Fruit fly (Drosophila melanogaster) whole organism, embryonic: ENCODE measurements around the gene CG34453.
A peak's percentile ranks its signal among the peaks of the same experiment; 100 is the strongest.

Source experiments
- BEAF-32 ChIP-seq: fragments of 200-800 bp; sonication (Bioruptor generic); optimal IDR thresholded peaks from 3 replicates; lab custom pipeline; 2017; ENCODE audit warnings: missing biosample characterization, missing genetic modification characterization, mild to moderate bottlenecking, moderate library complexity, missing genetic modification reagents
- CG10654 ChIP-seq: fragments of 200-800 bp; sonication (Bioruptor generic); optimal IDR thresholded peaks from 2 replicates; lab custom pipeline; 2016; ENCODE audit warnings: missing biosample characterization, missing genetic modification characterization
- CG11398 ChIP-seq: fragments of 200-800 bp; sonication (Bioruptor generic); optimal IDR thresholded peaks from 2 replicates; lab custom pipeline; 2016; ENCODE audit warnings: missing biosample characterization, missing genetic modification characterization
- CG11456 ChIP-seq: fragments of 200-800 bp; sonication (Bioruptor generic); IDR thresholded peaks from 3 replicates; pipeline ENCODE4 v1.3.6; 2022; ENCODE audit warnings: missing biosample characterization, missing genetic modification characterization
- CG13287 ChIP-seq: fragments of 200-800 bp; sonication (Bioruptor generic); IDR thresholded peaks from 2 replicates; pipeline ENCODE4 v1.3.6; 2022; ENCODE audit warnings: missing biosample characterization, missing genetic modification characterization; ENCODE audit not compliant: partially characterized antibody
- CG13775 ChIP-seq: fragments of 200-800 bp; sonication (Bioruptor generic); optimal IDR thresholded peaks from 3 replicates; lab custom pipeline; 2017; ENCODE audit warnings: missing biosample characterization, mild to moderate bottlenecking, missing genetic modification characterization
- CG15696 ChIP-seq: fragments of 200-800 bp; sonication (Bioruptor generic); optimal IDR thresholded peaks from 2 replicates; lab custom pipeline; 2019; ENCODE audit warnings: missing biosample characterization, mild to moderate bottlenecking, missing genetic modification characterization, moderate library complexity
- CG1647 ChIP-seq: fragments of 200-800 bp; sonication (Bioruptor generic); optimal IDR thresholded peaks from 3 replicates; lab custom pipeline; 2016; ENCODE audit warnings: missing biosample characterization, missing genetic modification characterization
- CG17328 ChIP-seq: fragments of 200-800 bp; sonication (Bioruptor generic); IDR thresholded peaks from 2 replicates; pipeline ENCODE4 v1.3.6; 2022; ENCODE audit warnings: missing biosample characterization, missing genetic modification characterization
- CG17385 ChIP-seq: fragments of 200-800 bp; sonication (Bioruptor generic); optimal IDR thresholded peaks from 3 replicates; lab custom pipeline; 2018; ENCODE audit warnings: missing biosample characterization, mild to moderate bottlenecking, missing genetic modification characterization
- CG18011 ChIP-seq: fragments of 200-800 bp; sonication (Bioruptor generic); optimal IDR thresholded peaks from 2 replicates; lab custom pipeline; 2017; ENCODE audit warnings: missing biosample characterization, missing genetic modification characterization, mild to moderate bottlenecking, moderate library complexity, missing genotype
- CG2129 ChIP-seq: fragments of 200-800 bp; sonication (Bioruptor generic); IDR thresholded peaks from 2 replicates; pipeline ENCODE4 v1.3.6; 2022; ENCODE audit warnings: missing biosample characterization, missing genetic modification characterization; ENCODE audit not compliant: partially characterized antibody
- CG2199 ChIP-seq: fragments of 200-800 bp; sonication (Bioruptor generic); IDR thresholded peaks from 3 replicates; pipeline ENCODE4 v1.3.6; 2022; ENCODE audit warnings: missing biosample characterization, missing genetic modification characterization
- CG3726 ChIP-seq: fragments of 200-800 bp; sonication (Bioruptor generic); IDR thresholded peaks from 3 replicates; pipeline ENCODE4, ENCODE4 v1.3.6; 2022; ENCODE audit warnings: missing biosample characterization, missing genetic modification characterization
- CG3995 ChIP-seq: fragments of 200-800 bp; sonication (Bioruptor generic); optimal IDR thresholded peaks from 3 replicates; lab custom pipeline; 2016; ENCODE audit warnings: missing biosample characterization, missing genetic modification characterization
- CG7786 ChIP-seq: fragments of 200-800 bp; sonication (Bioruptor generic); optimal IDR thresholded peaks from 2 replicates; lab custom pipeline; 2016; ENCODE audit warnings: missing biosample characterization, missing genetic modification characterization
- CG8388 ChIP-seq: fragments of 200-800 bp; sonication (Bioruptor generic); optimal IDR thresholded peaks from 2 replicates; lab custom pipeline; 2019; ENCODE audit warnings: missing biosample characterization, mild to moderate bottlenecking, missing genetic modification characterization, moderate library complexity
- CG8944 ChIP-seq: fragments of 200-800 bp; sonication (Bioruptor generic); optimal IDR thresholded peaks from 3 replicates; lab custom pipeline; 2016; ENCODE audit warnings: missing biosample characterization, missing genetic modification characterization
- Camta ChIP-seq: fragments of 200-800 bp; sonication (Bioruptor generic); optimal IDR thresholded peaks from 2 replicates; lab custom pipeline; 2016; ENCODE audit warnings: missing biosample characterization, missing genetic modification characterization
- Dip2 ChIP-seq: fragments of 200-800 bp; sonication (Bioruptor generic); IDR thresholded peaks from 2 replicates; pipeline ENCODE4 v1.3.6; 2022; ENCODE audit warnings: missing biosample characterization, missing genetic modification characterization
- Doc3 ChIP-seq: fragments of 200-800 bp; sonication (Bioruptor generic); IDR thresholded peaks from 3 replicates; pipeline ENCODE4 v1.3.6; 2022; ENCODE audit warnings: missing biosample characterization, missing genetic modification characterization; ENCODE audit not compliant: partially characterized antibody
- Dref ChIP-seq: fragments of 200-800 bp; sonication (Bioruptor generic); IDR thresholded peaks from 2 replicates; pipeline ENCODE4 v1.3.6; 2022; ENCODE audit warnings: missing biosample characterization, missing genetic modification characterization
- H15 ChIP-seq: fragments of 200-800 bp; sonication (Bioruptor generic); IDR thresholded peaks from 3 replicates; pipeline ENCODE4 v1.3.6; 2022; ENCODE audit warnings: missing biosample characterization, missing genetic modification characterization
- Hr39 ChIP-seq: fragments of >200 bp; optimal IDR thresholded peaks from 2 replicates; lab custom pipeline; 2017
- Med ChIP-seq: fragments of 200-800 bp; sonication (Bioruptor generic); peaks from one replicate; lab custom pipeline; 2016; ENCODE audit warnings: missing biosample characterization, missing genetic modification characterization, mild to moderate bottlenecking, inconsistent platforms, moderate library complexity
- Myb ChIP-seq: fragments of 200-800 bp; sonication (Bioruptor generic); optimal IDR thresholded peaks from 2 replicates; lab custom pipeline; 2016; ENCODE audit warnings: missing biosample characterization, missing genetic modification characterization
- PHDP ChIP-seq: fragments of 200-800 bp; sonication (Bioruptor generic); optimal IDR thresholded peaks from 3 replicates; lab custom pipeline; 2018; ENCODE audit warnings: missing biosample characterization, mild to moderate bottlenecking, missing genetic modification characterization, moderate library complexity
- Sin3A ChIP-seq: fragments of >200 bp; optimal IDR thresholded peaks from 2 replicates; lab custom pipeline; 2018
- Six4 ChIP-seq: fragments of 200-800 bp; sonication (Bioruptor generic); optimal IDR thresholded peaks from 2 replicates; lab custom pipeline; 2016; ENCODE audit warnings: missing biosample characterization, missing genetic modification characterization
- Vsx1 ChIP-seq: fragments of 200-800 bp; sonication (Bioruptor generic); optimal IDR thresholded peaks from 2 replicates; lab custom pipeline; 2017; ENCODE audit warnings: missing biosample characterization, mild to moderate bottlenecking, missing genetic modification characterization, missing genetic modification reagents
- Xbp1 ChIP-seq: fragments of 200-800 bp; sonication (Bioruptor generic); optimal IDR thresholded peaks from 3 replicates; lab custom pipeline; 2016; ENCODE audit warnings: missing biosample characterization, mild to moderate bottlenecking, missing genetic modification characterization
- abd-A ChIP-seq: fragments of 200-800 bp; sonication (Bioruptor generic); optimal IDR thresholded peaks from 3 replicates; lab custom pipeline; 2019; ENCODE audit warnings: missing biosample characterization, mild to moderate bottlenecking, missing genetic modification characterization, moderate library complexity
- br ChIP-seq: fragments of >200 bp; optimal IDR thresholded peaks from 2 replicates; lab custom pipeline; 2017
- dimm ChIP-seq: fragments of 200-800 bp; sonication (Bioruptor generic); IDR thresholded peaks from 2 replicates; pipeline ENCODE4 v1.3.6; 2022; ENCODE audit warnings: missing biosample characterization, missing genetic modification characterization
- en ChIP-seq: fragments of 200-800 bp; sonication (Bioruptor generic); optimal IDR thresholded peaks from 2 replicates; lab custom pipeline; 2016; ENCODE audit warnings: missing biosample characterization, missing genetic modification characterization
- fd102C ChIP-seq: fragments of 200-800 bp; sonication (Bioruptor generic); optimal IDR thresholded peaks from 2 replicates; lab custom pipeline; 2018; ENCODE audit warnings: missing biosample characterization, mild to moderate bottlenecking, missing genetic modification characterization, moderate library complexity
- ftz-f1 ChIP-seq: fragments of 200-800 bp; sonication (Bioruptor generic); optimal IDR thresholded peaks from 2 replicates; lab custom pipeline; 2016; ENCODE audit warnings: missing biosample characterization, missing genetic modification characterization
- gcm2 ChIP-seq: fragments of 200-800 bp; sonication (Bioruptor generic); optimal IDR thresholded peaks from 2 replicates; lab custom pipeline; 2016; ENCODE audit warnings: missing biosample characterization, missing genetic modification characterization
- grau ChIP-seq: fragments of 200-800 bp; optimal IDR thresholded peaks from 3 replicates; lab custom pipeline; 2019; ENCODE audit warnings: missing biosample characterization, mild to moderate bottlenecking, missing genetic modification characterization, moderate library complexity
- insv ChIP-seq, 2 experiments: fragments of 200-800 bp; sonication (Bioruptor generic); optimal IDR thresholded peaks; 3 replicates each; lab custom pipeline; 2016 to 2018; ENCODE audit warnings: missing biosample characterization in 2 of 2, missing genetic modification characterization in 2 of 2
- kay ChIP-seq: fragments of 200-800 bp; sonication (Bioruptor generic); optimal IDR thresholded peaks from 2 replicates; lab custom pipeline; 2016; ENCODE audit warnings: missing biosample characterization, missing genetic modification characterization
- maf-S ChIP-seq: fragments of 200-800 bp; sonication (Bioruptor generic); optimal IDR thresholded peaks from 2 replicates; lab custom pipeline; 2016; ENCODE audit warnings: missing biosample characterization, missing genetic modification characterization
- mirr ChIP-seq: fragments of 200-800 bp; sonication (Bioruptor generic); optimal IDR thresholded peaks from 3 replicates; lab custom pipeline; 2018; ENCODE audit warnings: missing biosample characterization, mild to moderate bottlenecking, missing genetic modification characterization
- nom ChIP-seq: fragments of 200-800 bp; sonication (Bioruptor generic); optimal IDR thresholded peaks from 2 replicates; lab custom pipeline; 2017; ENCODE audit warnings: missing biosample characterization, missing genetic modification characterization, mild to moderate bottlenecking, moderate library complexity, missing genetic modification reagents
- odd ChIP-seq: fragments of 200-800 bp; sonication (Bioruptor generic); optimal IDR thresholded peaks from 2 replicates; lab custom pipeline; 2017; ENCODE audit warnings: missing biosample characterization, mild to moderate bottlenecking, missing genetic modification characterization
- pb ChIP-seq: fragments of 200-800 bp; sonication (Bioruptor generic); optimal IDR thresholded peaks from 3 replicates; lab custom pipeline; 2016; ENCODE audit warnings: missing biosample characterization, missing genetic modification characterization
- row ChIP-seq: fragments of 200-800 bp; sonication (Bioruptor generic); IDR thresholded peaks from 3 replicates; pipeline ENCODE4 v1.3.6; 2022; ENCODE audit warnings: missing biosample characterization, missing genetic modification characterization
- sens-2 ChIP-seq: fragments of 200-800 bp; sonication (Bioruptor generic); IDR thresholded peaks from 2 replicates; pipeline ENCODE4 v1.3.6; 2022; ENCODE audit warnings: missing biosample characterization, missing genetic modification characterization
- sug ChIP-seq: fragments of 200-800 bp; optimal IDR thresholded peaks from 2 replicates; lab custom pipeline; 2019; ENCODE audit warnings: missing biosample characterization, mild to moderate bottlenecking, missing genetic modification characterization, moderate library complexity

The CG34453 gene

dm6 chr3L:205723-206284, 27.3 kb downstream of the CG34453 start, which contains the start of the genes Gk1 and CG13876 (continued):
- peak; percentile 17 for TF ChIP-seq CG8944 (GFP tag; lab: Kevin White, UChicago)
- peak; percentile 82; the same call in 2 of the 3 replicates for TF ChIP-seq CG11456 (GFP tag; lab: Robert Waterston, UW)
- peak; percentile 37 for TF ChIP-seq BEAF-32 (GFP tag; lab: Kevin White, UChicago)
- TF ChIP-seq Vsx1 (GFP tag; lab: Kevin White, UChicago): no peak
- peak; percentile 86 for TF ChIP-seq kay
- no peak for TF ChIP-seq Doc3 (GFP tag; lab: Robert Waterston, UW)
- peak; percentile 92 for TF ChIP-seq CG17385 (GFP tag; lab: Kevin White, UChicago)
- TF ChIP-seq CG13775 (GFP tag; lab: Kevin White, UChicago): peak; percentile 93

dm6 chr3L:203536-204135, 29.5 kb downstream of the CG34453 start, which contains the start of gene NitFhit:
NitFhit (plus strand) TSS chr3L:203730.
- TF ChIP-seq sug (tag; lab: Kevin White, UChicago): peak; percentile 36
- TF ChIP-seq odd (GFP tag; lab: Kevin White, UChicago): no peak
- TF ChIP-seq CG18011 (GFP tag; lab: Kevin White, UChicago): no peak
- no peak for TF ChIP-seq gcm2
- TF ChIP-seq mirr: peak; percentile 10
- peak; percentile 52 for TF ChIP-seq nom (GFP tag; lab: Kevin White, UChicago)
- no peak for TF ChIP-seq CG7786 (GFP tag; lab: Kevin White, UChicago)
- TF ChIP-seq PHDP: no peak
- TF ChIP-seq dimm (GFP tag; lab: Robert Waterston, UW): no peak
- TF ChIP-seq CG2129 (GFP tag; lab: Robert Waterston, UW): no peak
- no peak for TF ChIP-seq CG8388 (GFP tag; lab: Kevin White, UChicago)
- TF ChIP-seq CG15696 (tag; lab: Kevin White, UChicago): no peak
- TF ChIP-seq abd-A (tag; lab: Kevin White, UChicago): no peak
- peak; percentile 2 for TF ChIP-seq Xbp1
- TF ChIP-seq Hr39 (lab: Kevin White, UChicago): no peak
- peak; percentile 48 for TF ChIP-seq Med (GFP tag; lab: Kevin White, UChicago)
- TF ChIP-seq Myb (GFP tag; lab: Kevin White, UChicago): peak; percentile 95
- no peak for TF ChIP-seq maf-S (GFP tag; lab: Kevin White, UChicago)
- no peak for TF ChIP-seq CG13287
- no peak for TF ChIP-seq CG1647 (GFP tag; lab: Kevin White, UChicago)
- no peak for TF ChIP-seq CG11456 (GFP tag; lab: Robert Waterston, UW)
- no peak for TF ChIP-seq CG3995 (GFP tag; lab: Kevin White, UChicago)
- TF ChIP-seq CG17328 (GFP tag; lab: Robert Waterston, UW): no peak
- no peak for TF ChIP-seq CG10654 (GFP tag; lab: Kevin White, UChicago)
- no peak for TF ChIP-seq fd102C (GFP tag; lab: Kevin White, UChicago)
- TF ChIP-seq pb (GFP tag; lab: Kevin White, UChicago): no peak
- TF ChIP-seq insv (GFP tag; optimal IDR thresholded peaks at IDR 0.05; lab: Kevin White, UChicago): no peak
- TF ChIP-seq Dref (GFP tag; lab: Robert Waterston, UW): no peak
- TF ChIP-seq Camta: no peak
- no peak for TF ChIP-seq CG11398
- no peak for TF ChIP-seq H15 (GFP tag; lab: Robert Waterston, UW)
- no peak for TF ChIP-seq Dip2 (GFP tag; lab: Robert Waterston, UW)
- no peak for TF ChIP-seq CG3726
- TF ChIP-seq Doc3 (GFP tag; lab: Robert Waterston, UW): no peak
- TF ChIP-seq ftz-f1 (GFP tag; lab: Kevin White, UChicago): no peak
- no peak for TF ChIP-seq CG2199 (GFP tag; lab: Robert Waterston, UW)
- no peak for TF ChIP-seq grau (tag; lab: Kevin White, UChicago)
- no peak for TF ChIP-seq en (GFP tag; lab: Kevin White, UChicago)
- TF ChIP-seq sens-2 (GFP tag; lab: Robert Waterston, UW): no peak
- no peak for TF ChIP-seq Six4 (GFP tag; lab: Kevin White, UChicago)
- TF ChIP-seq row (GFP tag; lab: Robert Waterston, UW): peak; percentile 48; the same call in 1 of the 3 replicates
- peak; percentile 31 for TF ChIP-seq Sin3A (lab: Kevin White, UChicago)
- no peak for TF ChIP-seq br (lab: Kevin White, UChicago)
